Fruit fly (Drosophila melanogaster) whole organism, embryonic: ENCODE results near the gene CG13896.

ENCODE experiments used
- Asciz ChIP-seq: fragments of 200-800 bp; sonication (Bioruptor generic); optimal IDR thresholded peaks from 2 replicates; lab custom pipeline; 2017; ENCODE audit warnings: missing biosample characterization, mild to moderate bottlenecking, missing genetic modification characterization, missing genetic modification reagents
- CG14441 ChIP-seq: fragments of 200-800 bp; sonication (Bioruptor generic); IDR thresholded peaks from 2 replicates; pipeline ENCODE4 v1.3.6; 2022; ENCODE audit warnings: missing biosample characterization, missing genetic modification characterization
- Dfd ChIP-seq, 2 experiments: fragments of >200 bp; optimal IDR thresholded peaks; 2 replicates each; lab custom pipeline; 2017; ENCODE audit warnings: missing biosample characterization in 2 of 2, missing genetic modification characterization in 2 of 2
- YL-1 ChIP-seq: fragments of 200-800 bp; sonication (Bioruptor generic); optimal IDR thresholded peaks from 3 replicates; lab custom pipeline; 2017; ENCODE audit warnings: missing biosample characterization, mild to moderate bottlenecking, missing genetic modification characterization
- row ChIP-seq: fragments of 200-800 bp; sonication (Bioruptor generic); IDR thresholded peaks from 3 replicates; pipeline ENCODE4 v1.3.6; 2022; ENCODE audit warnings: missing biosample characterization, missing genetic modification characterization
- sr ChIP-seq: fragments of 200-800 bp; sonication (Bioruptor generic); IDR thresholded peaks from 3 replicates; pipeline ENCODE4 v1.3.6; 2022; ENCODE audit warnings: missing biosample characterization, missing genetic modification characterization

dm6 chr3L:709882-710281 lies 1.8 kb downstream of the CG13896 start:
- TF ChIP-seq Dfd (GFP tag; optimal IDR thresholded peaks at IDR 0.05; lab: Kevin White, UChicago): no peak
- no peak for TF ChIP-seq sr
- TF ChIP-seq row: no peak
- TF ChIP-seq Asciz (GFP tag; lab: Kevin White, UChicago): no peak
- no peak for TF ChIP-seq YL-1 (GFP tag; lab: Kevin White, UChicago)
- TF ChIP-seq CG14441 (GFP tag; lab: Robert Waterston, UW): no peak
